Worm (Caenorhabditis elegans) whole organism, mixed stage, embryonic: Measurements from ENCODE around the gene K08D10.11.

ENCODE experiments used
- M03D4.4 ChIP-seq: sonication (generic microtip); optimal IDR thresholded peaks from 2 replicates; lab custom pipeline; 2017; ENCODE audit warnings: mild to moderate bottlenecking, missing genetic modification characterization, missing compliant biosample characterization
- cnd-1 ChIP-seq: fragments of 200-800 bp; sonication (Bioruptor generic); optimal IDR thresholded peaks from 2 replicates; lab custom pipeline; 2018; ENCODE audit warnings: mild to moderate bottlenecking, missing genetic modification characterization, missing compliant biosample characterization
- elt-1 ChIP-seq: sonication (generic microtip); optimal IDR thresholded peaks from 2 replicates; lab custom pipeline; 2017; ENCODE audit warnings: missing genetic modification characterization, mild to moderate bottlenecking, missing compliant biosample characterization, antibody characterized with exemption, moderate library complexity, borderline replicate concordance; ENCODE audit not compliant: insufficient read depth
- lin-13 ChIP-seq: fragments of 150-350 bp; optimal IDR thresholded peaks from 2 replicates; lab custom pipeline; 2014; ENCODE audit warnings: missing biosample characterization, missing genetic modification characterization
- lsy-2 ChIP-seq: fragments of 150-350 bp; optimal IDR thresholded peaks from 2 replicates; lab custom pipeline; 2014; ENCODE audit warnings: missing biosample characterization, missing genetic modification characterization
- nhr-12 ChIP-seq: fragments of 150-350 bp; optimal IDR thresholded peaks from 2 replicates; lab custom pipeline; 2014; ENCODE audit warnings: missing biosample characterization, missing genetic modification characterization
- nhr-237 ChIP-seq: fragments of 150-350 bp; optimal IDR thresholded peaks from 2 replicates; lab custom pipeline; 2014; ENCODE audit warnings: missing biosample characterization, missing genetic modification characterization
- nhr-76 ChIP-seq: sonication (generic microtip); optimal IDR thresholded peaks from 2 replicates; lab custom pipeline; 2017; ENCODE audit warnings: missing biosample characterization, missing genetic modification characterization
- snpc-4 ChIP-seq: fragments of 150-350 bp; optimal IDR thresholded peaks from 2 replicates; lab custom pipeline; 2014; ENCODE audit warnings: missing biosample characterization, missing genetic modification characterization
- unc-120 ChIP-seq: sonication (generic microtip); optimal IDR thresholded peaks from 2 replicates; lab custom pipeline; 2017; ENCODE audit warnings: missing genetic modification characterization, missing compliant biosample characterization; ENCODE audit not compliant: poor library complexity, severe bottlenecking
- unc-62 ChIP-seq: fragments of 150-350 bp; optimal IDR thresholded peaks from 2 replicates; lab custom pipeline; 2014; ENCODE audit warnings: missing biosample characterization, missing genetic modification reagents, missing genetic modification characterization
- ztf-11 ChIP-seq: fragments of 150-350 bp; optimal IDR thresholded peaks from 2 replicates; lab custom pipeline; 2014; ENCODE audit warnings: missing biosample characterization, missing genetic modification characterization

- no peak for TF ChIP-seq nhr-12 (tag; lab: Kevin White, UChicago)
- no peak for TF ChIP-seq ztf-11 (tag; lab: Kevin White, UChicago)
- TF ChIP-seq nhr-237 (tag; lab: Kevin White, UChicago), result no peak
- TF ChIP-seq M03D4.4, result no peak
- no peak for TF ChIP-seq lsy-2 (tag; lab: Kevin White, UChicago)
- TF ChIP-seq unc-62, result no peak
- no peak for TF ChIP-seq unc-120 (tag; lab: Kevin White, UChicago)
- TF ChIP-seq snpc-4 (tag; lab: Kevin White, UChicago), result no peak
- TF ChIP-seq nhr-76 (tag; lab: Kevin White, UChicago), result no peak
- no peak for TF ChIP-seq elt-1 (tag; lab: Kevin White, UChicago)
- TF ChIP-seq cnd-1 (tag; lab: Kevin White, UChicago), result no peak
- TF ChIP-seq lin-13 (tag; lab: Kevin White, UChicago), result no peak
Observed at ce11 chrIV:4154641-4155040, 31.4 kb downstream of the K08D10.11 start, which contains the start of gene K08D10.14.
